Worm (Caenorhabditis elegans): Measurements from ENCODE around the gene R09H10.7.

The R09H10.7 gene

ce11 chrIV:10578367-10578766, 42.5 kb upstream of the R09H10.7 start, which contains the start of gene lgc-43:
Gene lgc-43, plus strand, starts transcription at chrIV:10578667.
- TF ChIP-seq rnt-1 (tag; optimal IDR thresholded peaks at IDR 0.05) (no peak), ceh-2 (tag; optimal IDR thresholded peaks at IDR 0.05) (no peak), lin-11 (tag; optimal IDR thresholded peaks at IDR 0.05) (no peak), npax-4 (tag; optimal IDR thresholded peaks at IDR 0.05) (no peak), ref-2 (tag; optimal IDR thresholded peaks at IDR 0.05) (no peak), ceh-6 (GFP tag; optimal IDR thresholded peaks at IDR 0.05) (no peak), syd-9 (tag; optimal IDR thresholded peaks at IDR 0.05) (no peak), K02D7.2 (tag; optimal IDR thresholded peaks at IDR 0.05) (no peak), gmeb-2 (tag; optimal IDR thresholded peaks at IDR 0.05) (no peak), dve-1 (tag; optimal IDR thresholded peaks at IDR 0.05) (no peak), dmd-4 (tag; optimal IDR thresholded peaks at IDR 0.05; ENCODE audit: borderline replicate concordance) (no peak), ceh-18 (tag; optimal IDR thresholded peaks at IDR 0.05) (no peak), mec-3 (tag; optimal IDR thresholded peaks at IDR 0.05; ENCODE audit: borderline replicate concordance) (no peak), ama-1 (optimal IDR thresholded peaks at IDR 0.05) (no peak)

- TF ChIP-seq hlh-13 (GFP tag; optimal IDR thresholded peaks at IDR 0.05) (no peak), tbx-7 (tag; optimal IDR thresholded peaks at IDR 0.05) (no peak), ceh-6 (GFP tag; optimal IDR thresholded peaks at IDR 0.05) (no peak), hlh-15 (tag; optimal IDR thresholded peaks at IDR 0.05) (no peak), syd-9 (tag; optimal IDR thresholded peaks at IDR 0.05) (no peak), tbx-2 (tag; optimal IDR thresholded peaks at IDR 0.05) (no peak), dve-1 (tag; optimal IDR thresholded peaks at IDR 0.05) (no peak), elt-4 (tag; optimal IDR thresholded peaks at IDR 0.05) (no peak), sox-2 (GFP tag; IDR thresholded peaks at IDR 0.05) (no peak), ceh-19 (GFP tag; optimal IDR thresholded peaks at IDR 0.05) (no peak), ceh-14 (tag; optimal IDR thresholded peaks at IDR 0.05) (no peak), nhr-11 (tag; optimal IDR thresholded peaks at IDR 0.05) (no peak)
Observed at ce11 chrIV:10584237-10584636, 36.7 kb upstream of the R09H10.7 start, which contains the start of gene oac-8. Gene oac-8, plus strand, starts transcription at chrIV:10584537.

ce11 chrIV:10589072-10589471, 31.8 kb upstream of the R09H10.7 start, which contains the start of gene C43F9.4:
Gene C43F9.4, minus strand, starts transcription at chrIV:10589172.
- no peak for TF ChIP-seq npax-4 (tag; optimal IDR thresholded peaks at IDR 0.05)
- no peak for TF ChIP-seq ama-1 (optimal IDR thresholded peaks at IDR 0.05)
- TF ChIP-seq ceh-9 (tag; optimal IDR thresholded peaks at IDR 0.05): no peak
- TF ChIP-seq zip-5 (tag; optimal IDR thresholded peaks at IDR 0.05): no peak
- TF ChIP-seq mec-3 (tag; optimal IDR thresholded peaks at IDR 0.05; ENCODE audit: borderline replicate concordance): no peak
- TF ChIP-seq pag-3 (tag; optimal IDR thresholded peaks at IDR 0.05; ENCODE audit: borderline replicate concordance): no peak
- no peak for TF ChIP-seq unc-42 (tag; optimal IDR thresholded peaks at IDR 0.05)
- no peak for TF ChIP-seq hlh-6 (tag; optimal IDR thresholded peaks at IDR 0.05)
- no peak for TF ChIP-seq ceh-30 (tag; optimal IDR thresholded peaks at IDR 0.05)
- no peak for TF ChIP-seq K09A11.1 (tag; optimal IDR thresholded peaks at IDR 0.05; ENCODE audit: insufficient read depth)

ce11 chrIV:10590649-10591048, 30.3 kb upstream of the R09H10.7 start, which contains the start of the genes C43F9.5 and nkb-2:
Gene C43F9.5, minus strand, starts transcription at chrIV:10590749.
Gene nkb-2, plus strand, starts transcription at chrIV:10590925.
- no peak for TF ChIP-seq C08G9.2 (tag; optimal IDR thresholded peaks at IDR 0.05)
- TF ChIP-seq hlh-30 (tag; optimal IDR thresholded peaks at IDR 0.05; ENCODE audit: insufficient read depth): no peak
- TF ChIP-seq ceh-6 (GFP tag; optimal IDR thresholded peaks at IDR 0.05): no peak
- TF ChIP-seq tbx-7 (tag; optimal IDR thresholded peaks at IDR 0.05): no peak
- no peak for TF ChIP-seq ceh-45 (GFP tag; IDR thresholded peaks at IDR 0.05)
- TF ChIP-seq unc-42 (tag; optimal IDR thresholded peaks at IDR 0.05): no peak

ce11 chrIV:10593570-10593969, 27.3 kb upstream of the R09H10.7 start, which contains the start of gene C43F9.7:
Gene C43F9.7, minus strand, starts transcription at chrIV:10593670.
- TF ChIP-seq K09A11.1 (tag; optimal IDR thresholded peaks at IDR 0.05; ENCODE audit: insufficient read depth) (no peak), fax-1 (tag; optimal IDR thresholded peaks at IDR 0.05) (no peak), pha-4 (tag; optimal IDR thresholded peaks at IDR 0.05) (no peak), ceh-31 (tag; optimal IDR thresholded peaks at IDR 0.05) (no peak), syd-9 (tag; optimal IDR thresholded peaks at IDR 0.05) (no peak), ceh-6 (GFP tag; optimal IDR thresholded peaks at IDR 0.05) (no peak), pag-3 (tag; optimal IDR thresholded peaks at IDR 0.05; ENCODE audit: borderline replicate concordance) (no peak), lim-6 (tag; optimal IDR thresholded peaks at IDR 0.05) (no peak)
